Worm (Caenorhabditis elegans) whole organism, L1 larva: ENCODE data around the gene str-68.

Source experiments
- C04F5.9 ChIP-seq: sonication (generic microtip); optimal IDR thresholded peaks from 2 replicates; lab custom pipeline; 2016; ENCODE audit warnings: missing genetic modification characterization, missing compliant biosample characterization
- C16A3.4 ChIP-seq: fragments of 150-350 bp; optimal IDR thresholded peaks from 2 replicates; lab custom pipeline; 2014; ENCODE audit warnings: missing biosample characterization, missing genetic modification characterization
- F16B12.6 ChIP-seq: fragments of 150-350 bp; optimal IDR thresholded peaks from 2 replicates; lab custom pipeline; 2014; ENCODE audit warnings: missing biosample characterization, missing genetic modification characterization
- Y116A8C.19 ChIP-seq: sonication (generic microtip); optimal IDR thresholded peaks from 2 replicates; lab custom pipeline; 2016; ENCODE audit warnings: missing compliant biosample characterization, missing genetic modification characterization, borderline replicate concordance
- aly-2 ChIP-seq: fragments of 150-350 bp; optimal IDR thresholded peaks from 2 replicates; lab custom pipeline; 2014; ENCODE audit warnings: missing biosample characterization, missing genetic modification characterization
- ama-1 ChIP-seq: fragments of 150-350 bp; optimal IDR thresholded peaks from 2 replicates; lab custom pipeline; 2014
- blmp-1 ChIP-seq: fragments of 150-350 bp; optimal IDR thresholded peaks from 2 replicates; lab custom pipeline; 2014; ENCODE audit warnings: missing biosample characterization, missing genetic modification characterization
- ceh-63 ChIP-seq: fragments of 200-800 bp; sonication (Bioruptor generic); optimal IDR thresholded peaks from 2 replicates; lab custom pipeline; 2018; ENCODE audit warnings: mild to moderate bottlenecking, missing genetic modification characterization, missing compliant biosample characterization
- ceh-8 ChIP-seq: fragments of 200-800 bp; sonication (Bioruptor generic); optimal IDR thresholded peaks from 2 replicates; lab custom pipeline; 2018; ENCODE audit warnings: mild to moderate bottlenecking, missing genetic modification characterization, moderate library complexity, missing compliant biosample characterization
- ceh-88 ChIP-seq: fragments of 200-800 bp; sonication (Bioruptor generic); IDR thresholded peaks from 2 replicates; pipeline ENCODE4 v1.3.6; 2022; ENCODE audit warnings: missing genetic modification characterization, missing compliant biosample characterization
- ceh-90 ChIP-seq: sonication (generic microtip); optimal IDR thresholded peaks from 2 replicates; lab custom pipeline; 2016; ENCODE audit warnings: missing genetic modification characterization, missing compliant biosample characterization
- efl-1 ChIP-seq, 4 experiments: fragments of 150-350 bp; optimal IDR thresholded peaks in 3 of 4; peaks in 1 of 4; 1 replicate in 1 of 4; 2 replicates in 3 of 4; lab custom pipeline; 2014; ENCODE audit warnings: missing biosample characterization in 2 of 4, missing genetic modification characterization in 2 of 4, missing genetic modification reagents in 2 of 4
- egl-27 ChIP-seq, 2 experiments: fragments of 150-350 bp in 1 of 2; sonication (generic microtip); optimal IDR thresholded peaks; 3 replicates each; lab custom pipeline; 2017 to 2018; ENCODE audit warnings: missing biosample characterization in 2 of 2, missing genetic modification characterization in 2 of 2, missing genetic modification reagents in 2 of 2
- elt-2 ChIP-seq: sonication (generic microtip); optimal IDR thresholded peaks from 2 replicates; lab custom pipeline; 2016; ENCODE audit warnings: missing genetic modification characterization, mild to moderate bottlenecking, inconsistent platforms, missing compliant biosample characterization, missing genetic modification reagents
- fkh-4 ChIP-seq: sonication (generic microtip); optimal IDR thresholded peaks from 2 replicates; lab custom pipeline; 2016; ENCODE audit warnings: missing compliant biosample characterization, missing genetic modification characterization, borderline replicate concordance
- grh-1 ChIP-seq: fragments of 200-800 bp; sonication (Bioruptor generic); IDR thresholded peaks from 2 replicates; pipeline ENCODE4 v1.3.6; 2022; ENCODE audit warnings: missing genetic modification reagents, missing genetic modification characterization, missing compliant biosample characterization
- hlh-4 ChIP-seq: sonication (generic microtip); optimal IDR thresholded peaks from 2 replicates; lab custom pipeline; 2016; ENCODE audit warnings: mild to moderate bottlenecking, missing genetic modification characterization, missing compliant biosample characterization
- hpl-2 ChIP-seq: fragments of 150-350 bp; optimal IDR thresholded peaks from 2 replicates; lab custom pipeline; 2014; ENCODE audit warnings: missing biosample characterization, missing genetic modification reagents, missing genetic modification characterization
- isw-1 ChIP-seq: fragments of 200-800 bp; sonication (Bioruptor generic); IDR thresholded peaks from 2 replicates; pipeline ENCODE4 v1.3.6; 2022; ENCODE audit warnings: missing genetic modification characterization, missing compliant biosample characterization
- jun-1 ChIP-seq: fragments of 150-350 bp; optimal IDR thresholded peaks from 2 replicates; lab custom pipeline; 2014; ENCODE audit warnings: missing biosample characterization, missing genetic modification reagents, missing genetic modification characterization
- lin-13 ChIP-seq: fragments of 150-350 bp; optimal IDR thresholded peaks from 2 replicates; lab custom pipeline; 2014; ENCODE audit warnings: missing biosample characterization, missing genetic modification reagents, missing genetic modification characterization
- lin-15B ChIP-seq: fragments of 150-350 bp; sonication (generic microtip); optimal IDR thresholded peaks from 3 replicates; lab custom pipeline; 2014; ENCODE audit warnings: missing biosample characterization, missing genetic modification characterization
- lin-35 ChIP-seq, 2 experiments: fragments of 150-350 bp; optimal IDR thresholded peaks; 2 replicates each; lab custom pipeline; 2014; ENCODE audit warnings: missing biosample characterization in 2 of 2, missing genetic modification characterization in 2 of 2, missing genetic modification reagents in 2 of 2
- mdl-1 ChIP-seq, 2 experiments: fragments of 150-350 bp; optimal IDR thresholded peaks; 2 replicates each; lab custom pipeline; 2014 to 2017; ENCODE audit warnings: missing biosample characterization in 2 of 2, missing genetic modification characterization in 2 of 2, inconsistent platforms in 1 of 2
- nhr-12 ChIP-seq: sonication (generic microtip); optimal IDR thresholded peaks from 2 replicates; lab custom pipeline; 2017; ENCODE audit warnings: missing biosample characterization, missing genetic modification characterization
- nhr-19 ChIP-seq: fragments of 200-800 bp; sonication (Bioruptor generic); conservative IDR thresholded peaks from 2 replicates; pipeline ENCODE4 v1.3.6; 2022; ENCODE audit warnings: missing genetic modification characterization, missing compliant biosample characterization
- nhr-237 ChIP-seq: fragments of 150-350 bp; optimal IDR thresholded peaks from 2 replicates; lab custom pipeline; 2014; ENCODE audit warnings: missing biosample characterization, missing genetic modification characterization
- nhr-28 ChIP-seq: fragments of 150-350 bp; optimal IDR thresholded peaks from 2 replicates; lab custom pipeline; 2014; ENCODE audit warnings: missing biosample characterization, missing genetic modification characterization
- nhr-77 ChIP-seq: fragments of 150-350 bp; optimal IDR thresholded peaks from 2 replicates; lab custom pipeline; 2014; ENCODE audit warnings: missing biosample characterization, missing genetic modification characterization
- pag-3 ChIP-seq: sonication (generic microtip); optimal IDR thresholded peaks from 2 replicates; lab custom pipeline; 2017; ENCODE audit warnings: missing genetic modification characterization, mild to moderate bottlenecking, missing compliant biosample characterization, antibody characterized with exemption, borderline replicate concordance; ENCODE audit not compliant: insufficient read depth
- pax-3 ChIP-seq: fragments of 200-800 bp; sonication (Bioruptor generic); optimal IDR thresholded peaks from 2 replicates; lab custom pipeline; 2018; ENCODE audit warnings: mild to moderate bottlenecking, missing genetic modification characterization, moderate library complexity, missing compliant biosample characterization
- pqm-1 ChIP-seq: sonication (generic microtip); optimal IDR thresholded peaks from 3 replicates; lab custom pipeline; 2017; ENCODE audit warnings: missing biosample characterization, missing genetic modification characterization
- skn-1 ChIP-seq: fragments of 150-350 bp; optimal IDR thresholded peaks from 2 replicates; lab custom pipeline; 2014; ENCODE audit warnings: missing biosample characterization, missing genetic modification characterization
- snpc-4 ChIP-seq: fragments of 150-350 bp; optimal IDR thresholded peaks from 2 replicates; lab custom pipeline; 2014; ENCODE audit warnings: missing biosample characterization, missing genetic modification characterization
- swsn-7 ChIP-seq: sonication (generic microtip); optimal IDR thresholded peaks from 2 replicates; lab custom pipeline; 2016; ENCODE audit warnings: missing genetic modification characterization, missing compliant biosample characterization
- tbx-2 ChIP-seq: sonication (generic microtip); optimal IDR thresholded peaks from 2 replicates; lab custom pipeline; 2016; ENCODE audit warnings: missing genetic modification characterization, missing compliant biosample characterization
- tlp-1 ChIP-seq: fragments of 150-350 bp; optimal IDR thresholded peaks from 2 replicates; lab custom pipeline; 2014; ENCODE audit warnings: missing biosample characterization, missing genetic modification characterization
- unc-30 ChIP-seq: sonication (generic microtip); optimal IDR thresholded peaks from 2 replicates; lab custom pipeline; 2017; ENCODE audit warnings: missing biosample characterization, missing genetic modification characterization
- unc-62 ChIP-seq: fragments of 150-350 bp; optimal IDR thresholded peaks from 2 replicates; lab custom pipeline; 2014; ENCODE audit warnings: missing biosample characterization, missing genetic modification reagents, missing genetic modification characterization
- vab-15 ChIP-seq: sonication (generic microtip); optimal IDR thresholded peaks from 2 replicates; lab custom pipeline; 2017; ENCODE audit warnings: missing genotype, mild to moderate bottlenecking, missing genetic modification characterization, missing compliant biosample characterization
- zag-1 ChIP-seq: fragments of 150-350 bp; optimal IDR thresholded peaks from 2 replicates; lab custom pipeline; 2014; ENCODE audit warnings: missing biosample characterization, missing genetic modification characterization
- zip-4 ChIP-seq: fragments of 200-800 bp; sonication (Bioruptor generic); optimal IDR thresholded peaks from 2 replicates; lab custom pipeline; 2018; ENCODE audit warnings: mild to moderate bottlenecking, missing genetic modification characterization, moderate library complexity, missing compliant biosample characterization
- ztf-4 ChIP-seq: fragments of 150-350 bp; optimal IDR thresholded peaks from 2 replicates; lab custom pipeline; 2014; ENCODE audit warnings: missing biosample characterization, missing genetic modification characterization

The str-68 gene

DNA sequence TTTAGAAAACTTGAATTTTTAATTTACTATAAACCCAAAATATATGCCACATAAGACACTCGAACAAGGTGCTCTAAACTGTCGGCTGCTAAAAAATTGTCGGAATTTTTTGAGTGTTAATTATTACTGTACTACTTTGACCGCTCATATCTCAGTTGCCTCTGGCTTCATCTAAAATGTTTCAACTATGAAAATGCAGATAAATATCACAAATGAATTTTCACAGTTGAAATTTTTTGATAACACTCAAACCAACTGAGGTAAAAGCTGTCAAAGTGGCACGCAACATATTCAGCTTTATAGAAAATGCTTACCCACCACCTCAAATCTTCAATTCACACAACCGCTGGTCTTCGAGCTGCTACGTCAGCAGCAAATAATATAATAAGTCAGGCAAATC, 18.6 kb downstream of the str-68 start, which contains the start of gene acs-21:
Gene acs-21 (plus strand): TSS at position 301 of the 400 bp plus-strand sequence.
- TF ChIP-seq lin-15B (tag; lab: Kevin White, UChicago) (no peak), lin-13 (GFP tag; lab: Kevin White, UChicago) (no peak), mdl-1 (tag; optimal IDR thresholded peaks at IDR 0.05; lab: Kevin White, UChicago) (no peak), zag-1 (tag; lab: Kevin White, UChicago) (no peak), nhr-237 (tag; lab: Kevin White, UChicago) (no peak), grh-1 (no peak), nhr-19 (no peak), tbx-2 (tag; lab: Kevin White, UChicago) (no peak), skn-1 (tag; lab: Kevin White, UChicago) (no peak), Y116A8C.19 (tag; lab: Kevin White, UChicago) (no peak), unc-62 (GFP tag; lab: Kevin White, UChicago) (no peak), ztf-4 (tag; lab: Kevin White, UChicago) (no peak), ceh-88 (GFP tag; lab: Robert Waterston, UW) (no peak), hpl-2 (GFP tag; lab: Kevin White, UChicago) (no peak)

DNA sequence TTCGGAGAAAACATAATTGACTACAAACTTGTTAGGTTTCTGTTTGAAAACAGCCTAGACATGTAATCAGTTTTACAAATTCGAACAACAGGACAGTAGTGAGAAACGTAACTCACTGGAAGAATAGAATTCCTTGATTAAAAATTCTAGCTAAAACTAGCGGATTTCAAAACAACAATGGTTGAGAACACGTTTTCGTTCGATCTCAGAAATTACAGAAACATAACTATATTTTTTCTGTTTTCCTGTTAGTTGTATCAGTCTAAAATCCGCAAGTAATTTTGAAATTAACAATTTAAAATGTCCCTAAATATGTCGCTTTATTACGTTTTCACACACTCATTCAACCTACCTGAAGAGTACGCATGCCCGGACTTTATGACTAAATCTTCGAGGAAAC, 21.1 kb downstream of the str-68 start, which contains the start of gene srt-8:
Gene srt-8 (plus strand): TSS at position 301 of the 400 bp plus-strand sequence.
- TF ChIP-seq vab-15, result no peak
- no peak for TF ChIP-seq unc-30 (tag; lab: Kevin White, UChicago)
- no peak for TF ChIP-seq F16B12.6
- TF ChIP-seq tlp-1 (tag; lab: Kevin White, UChicago), result no peak
- TF ChIP-seq nhr-28 (tag; lab: Kevin White, UChicago), result no peak
- no peak for TF ChIP-seq elt-2 (tag; lab: Kevin White, UChicago)
- no peak for TF ChIP-seq blmp-1 (tag; lab: Kevin White, UChicago)
- TF ChIP-seq fkh-4 (tag; lab: Kevin White, UChicago), result no peak
- TF ChIP-seq ceh-88 (GFP tag; lab: Robert Waterston, UW), result no peak
- TF ChIP-seq zip-4 (GFP tag; lab: Kevin White, UChicago), result no peak
- TF ChIP-seq pax-3 (tag; lab: Kevin White, UChicago), result no peak
- TF ChIP-seq nhr-12 (tag; lab: Kevin White, UChicago), result no peak
- no peak for TF ChIP-seq nhr-237 (tag; lab: Kevin White, UChicago)
- TF ChIP-seq ama-1 (lab: Kevin White, UChicago), result no peak
- TF ChIP-seq grh-1, result no peak
- TF ChIP-seq jun-1 (tag; lab: Kevin White, UChicago), result no peak
- no peak for TF ChIP-seq efl-1 (optimal IDR thresholded peaks at IDR 0.05; lab: Kevin White, UChicago)
- no peak for TF ChIP-seq efl-1 (GFP tag; optimal IDR thresholded peaks at IDR 0.05 in 1 of 2; lab: Kevin White, UChicago)
- TF ChIP-seq C04F5.9, result no peak

DNA sequence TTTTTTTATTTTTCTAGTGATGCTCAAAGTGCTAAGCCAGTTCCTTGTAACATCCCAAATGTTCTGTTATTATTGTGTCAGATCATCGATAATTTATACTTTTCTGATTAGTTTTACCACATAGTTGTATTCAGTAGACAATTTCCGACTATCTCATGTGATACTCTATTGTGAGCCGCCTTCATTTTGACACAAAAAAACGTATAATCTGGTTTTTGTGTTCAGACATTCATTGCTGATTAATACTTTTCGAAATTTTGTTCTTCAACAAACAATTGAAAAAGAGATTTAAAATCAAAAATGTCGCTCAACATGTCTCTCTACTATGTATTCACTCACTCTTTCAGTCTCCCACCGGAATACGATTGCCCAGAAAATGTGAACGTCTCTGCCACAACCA, 25.9 kb downstream of the str-68 start, which contains the start of gene srt-7:
Gene srt-7 (plus strand): TSS at position 301 of the 400 bp plus-strand sequence.
- TF ChIP-seq jun-1 (tag; lab: Kevin White, UChicago) (no peak), ceh-63 (GFP tag; lab: Kevin White, UChicago) (no peak), pqm-1 (no peak), nhr-12 (tag; lab: Kevin White, UChicago) (no peak), C16A3.4 (tag; lab: Kevin White, UChicago) (no peak), snpc-4 (no peak), hpl-2 (GFP tag; lab: Kevin White, UChicago) (no peak), nhr-19 (no peak), egl-27 (tag; optimal IDR thresholded peaks at IDR 0.05; lab: Kevin White, UChicago) (no peak), hlh-4 (tag; lab: Kevin White, UChicago) (no peak), aly-2 (tag; lab: Kevin White, UChicago) (no peak), ceh-8 (GFP tag; lab: Kevin White, UChicago) (no peak), isw-1 (GFP tag; lab: Robert Waterston, UW) (no peak), swsn-7 (tag; lab: Kevin White, UChicago) (no peak), fkh-4 (tag; lab: Kevin White, UChicago) (no peak), nhr-77 (tag; lab: Kevin White, UChicago) (no peak), ceh-90 (tag; lab: Kevin White, UChicago) (no peak), pag-3 (no peak), elt-2 (tag; lab: Kevin White, UChicago) (no peak), lin-35 (GFP tag; optimal IDR thresholded peaks at IDR 0.05; lab: Kevin White, UChicago) (no peak)
